Worm (Caenorhabditis elegans) whole organism, L3 larva: Measurements from ENCODE around the gene set-31.

Experiments used
- R02D3.7 ChIP-seq: fragments of 150-350 bp; optimal IDR thresholded peaks from 2 replicates; lab custom pipeline; 2014; ENCODE audit warnings: missing biosample characterization, missing genetic modification characterization
- ZK546.5 ChIP-seq: sonication (generic microtip); optimal IDR thresholded peaks from 2 replicates; lab custom pipeline; 2017; ENCODE audit warnings: missing biosample characterization, missing genetic modification characterization
- ama-1 ChIP-seq: fragments of 150-350 bp; optimal IDR thresholded peaks from 2 replicates; lab custom pipeline; 2018
- ceh-16 ChIP-seq: sonication (generic microtip); optimal IDR thresholded peaks from 2 replicates; lab custom pipeline; 2017; ENCODE audit warnings: missing biosample characterization, missing genetic modification characterization
- ceh-28 ChIP-seq: fragments of 150-350 bp; optimal IDR thresholded peaks from 2 replicates; lab custom pipeline; 2014; ENCODE audit warnings: missing biosample characterization, missing genetic modification reagents, missing genetic modification characterization
- ceh-82 ChIP-seq: fragments of 150-350 bp; optimal IDR thresholded peaks from 2 replicates; lab custom pipeline; 2014; ENCODE audit warnings: missing biosample characterization, missing genetic modification characterization
- ceh-9 ChIP-seq: sonication (generic microtip); optimal IDR thresholded peaks from 2 replicates; lab custom pipeline; 2018; ENCODE audit warnings: missing biosample characterization, missing genetic modification characterization
- elt-1 ChIP-seq: fragments of 150-350 bp; optimal IDR thresholded peaks from 2 replicates; lab custom pipeline; 2014; ENCODE audit warnings: missing biosample characterization, missing genetic modification characterization
- elt-2 ChIP-seq: sonication (generic microtip); optimal IDR thresholded peaks from 2 replicates; lab custom pipeline; 2016; ENCODE audit warnings: missing genetic modification reagents, mild to moderate bottlenecking, missing genetic modification characterization, missing compliant biosample characterization
- elt-3 ChIP-seq, 3 experiments: fragments of 150-350 bp in 1 of 3; sonication (generic microtip) in 2 of 3; optimal IDR thresholded peaks; 2 replicates in 2 of 3; 4 replicates in 1 of 3; lab custom pipeline; 2014 to 2017; ENCODE audit warnings: missing biosample characterization in 3 of 3, missing genetic modification characterization in 3 of 3
- eor-1 ChIP-seq, 2 experiments: fragments of 150-350 bp; optimal IDR thresholded peaks; 2 replicates each; lab custom pipeline; 2014 to 2018; ENCODE audit warnings: missing biosample characterization in 2 of 2, missing genetic modification characterization in 2 of 2
- fos-1 ChIP-seq: fragments of 150-350 bp; optimal IDR thresholded peaks from 2 replicates; lab custom pipeline; 2014; ENCODE audit warnings: missing biosample characterization, missing genetic modification characterization
- hmg-11 ChIP-seq: sonication (generic microtip); optimal IDR thresholded peaks from 2 replicates; lab custom pipeline; 2016; ENCODE audit warnings: missing genetic modification characterization, missing compliant biosample characterization
- lin-15B ChIP-seq: fragments of 150-350 bp; optimal IDR thresholded peaks from 2 replicates; lab custom pipeline; 2014; ENCODE audit warnings: missing biosample characterization, missing genetic modification characterization
- lsy-12 ChIP-seq: sonication (generic microtip); optimal IDR thresholded peaks from 2 replicates; lab custom pipeline; 2016; ENCODE audit warnings: mild to moderate bottlenecking, missing genetic modification characterization, missing compliant biosample characterization
- mml-1 ChIP-seq: fragments of 150-350 bp; sonication (generic microtip); optimal IDR thresholded peaks from 3 replicates; lab custom pipeline; 2014; ENCODE audit warnings: missing biosample characterization, missing genetic modification characterization
- nfya-1 ChIP-seq: sonication (generic microtip); optimal IDR thresholded peaks from 2 replicates; lab custom pipeline; 2017; ENCODE audit warnings: missing genetic modification characterization, mild to moderate bottlenecking, missing compliant biosample characterization, antibody characterized with exemption, moderate library complexity; ENCODE audit not compliant: insufficient read depth
- nhr-11 ChIP-seq: fragments of 150-350 bp; optimal IDR thresholded peaks from 2 replicates; lab custom pipeline; 2014; ENCODE audit warnings: missing biosample characterization, missing genetic modification characterization
- nhr-12 ChIP-seq: fragments of 150-350 bp; optimal IDR thresholded peaks from 2 replicates; lab custom pipeline; 2014; ENCODE audit warnings: missing biosample characterization, missing genetic modification characterization
- nhr-25 ChIP-seq: sonication (generic microtip); optimal IDR thresholded peaks from 2 replicates; lab custom pipeline; 2017; ENCODE audit warnings: missing biosample characterization, missing genetic modification characterization
- nhr-28 ChIP-seq: fragments of 150-350 bp; optimal IDR thresholded peaks from 2 replicates; lab custom pipeline; 2014; ENCODE audit warnings: missing biosample characterization, missing genetic modification characterization
- nhr-43 ChIP-seq: sonication (generic microtip); optimal IDR thresholded peaks from 2 replicates; lab custom pipeline; 2016; ENCODE audit warnings: mild to moderate bottlenecking, missing genetic modification characterization, missing compliant biosample characterization; ENCODE audit not compliant: poor library complexity, severe bottlenecking
- nhr-76 ChIP-seq: fragments of 150-350 bp; sonication (generic microtip); optimal IDR thresholded peaks from 5 replicates; lab custom pipeline; 2014; ENCODE audit warnings: missing biosample characterization, missing genetic modification characterization
- nhr-77 ChIP-seq: fragments of 150-350 bp; optimal IDR thresholded peaks from 2 replicates; lab custom pipeline; 2014; ENCODE audit warnings: missing biosample characterization, missing genetic modification characterization
- pha-4 ChIP-seq: fragments of 150-350 bp; optimal IDR thresholded peaks from 2 replicates; lab custom pipeline; 2014; ENCODE audit warnings: missing biosample characterization, missing genetic modification reagents, missing genetic modification characterization
- pqm-1 ChIP-seq: fragments of 150-350 bp; optimal IDR thresholded peaks from 2 replicates; lab custom pipeline; 2017; ENCODE audit warnings: missing biosample characterization, missing genetic modification characterization, inconsistent platforms
- sea-2 ChIP-seq: fragments of 150-350 bp; sonication (generic microtip); optimal IDR thresholded peaks from 4 replicates; lab custom pipeline; 2014; ENCODE audit warnings: missing biosample characterization, missing genetic modification reagents, missing genetic modification characterization
- skn-1 ChIP-seq: fragments of 150-350 bp; optimal IDR thresholded peaks from 2 replicates; lab custom pipeline; 2014; ENCODE audit warnings: missing biosample characterization, missing genetic modification characterization
- snpc-4 ChIP-seq: fragments of 150-350 bp; optimal IDR thresholded peaks from 2 replicates; lab custom pipeline; 2014; ENCODE audit warnings: missing biosample characterization, missing genetic modification characterization
- zag-1 ChIP-seq: fragments of 150-350 bp; optimal IDR thresholded peaks from 2 replicates; lab custom pipeline; 2014; ENCODE audit warnings: missing biosample characterization, missing genetic modification characterization
- ztf-11 ChIP-seq: fragments of 150-350 bp; optimal IDR thresholded peaks from 2 replicates; lab custom pipeline; 2014; ENCODE audit warnings: missing biosample characterization, missing genetic modification characterization
- ztf-4 ChIP-seq: fragments of 150-350 bp; optimal IDR thresholded peaks from 2 replicates; lab custom pipeline; 2014; ENCODE audit warnings: missing biosample characterization, missing genetic modification characterization

Gene set-31

DNA sequence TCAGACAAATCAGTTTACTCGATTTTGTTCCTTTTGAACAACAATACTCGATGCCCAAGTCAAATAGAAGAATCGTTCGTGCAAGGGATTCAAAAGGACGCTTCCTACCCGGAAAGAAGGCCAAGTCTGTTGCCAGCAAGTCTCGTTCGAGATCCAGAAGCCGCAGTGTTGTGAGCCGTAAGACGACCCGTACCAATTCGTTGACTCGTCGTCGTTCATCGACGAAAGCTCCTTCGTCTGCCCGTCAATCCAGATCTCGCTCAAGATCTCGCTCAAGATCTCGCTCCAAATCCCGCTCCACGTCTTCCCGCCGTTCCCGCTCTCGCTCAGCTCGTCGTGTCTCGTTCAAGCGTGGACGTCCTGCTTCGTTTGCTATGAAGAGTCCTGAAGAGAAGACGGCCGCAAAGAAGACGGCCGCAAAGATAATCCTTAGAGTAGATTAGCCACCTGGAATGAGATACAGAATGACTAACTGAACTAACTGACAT is 43.0 kb downstream of the set-31 start, which contains the start of gene F08H9.2:
TSS of gene F08H9.2 (plus strand) at position 51 of the 488 bp plus-strand sequence.
- TF ChIP-seq ceh-16 (tag; lab: Kevin White, UChicago): no peak
- TF ChIP-seq mml-1 (tag; lab: Kevin White, UChicago): no peak
- TF ChIP-seq pqm-1: no peak
- TF ChIP-seq R02D3.7: no peak
- no peak for TF ChIP-seq sea-2
- no peak for TF ChIP-seq ceh-9
- TF ChIP-seq lin-15B (tag; lab: Kevin White, UChicago): no peak
- no peak for TF ChIP-seq fos-1 (tag; lab: Kevin White, UChicago)

DNA sequence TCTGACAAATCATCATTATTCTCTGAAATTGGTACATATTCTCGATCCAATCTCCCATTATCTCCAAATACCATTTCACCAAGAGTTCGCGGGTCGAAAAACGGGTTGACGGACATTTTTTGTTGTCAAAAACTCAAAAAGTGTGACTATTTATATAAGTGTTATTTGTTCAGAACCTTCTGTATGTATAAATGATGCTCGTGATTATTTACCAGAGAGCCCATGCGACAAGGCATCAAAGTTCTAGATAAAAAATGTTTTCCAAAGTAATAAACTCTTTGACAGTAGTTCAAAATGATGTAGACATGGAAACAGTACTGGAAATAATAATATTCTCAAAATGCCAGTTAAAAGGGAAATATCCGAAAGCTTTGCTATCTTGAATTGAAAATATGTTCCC is 45.0 kb downstream of the set-31 start:
- TF ChIP-seq ceh-16 (tag; lab: Kevin White, UChicago): no peak
- TF ChIP-seq pha-4 (tag; lab: Kevin White, UChicago): peak; percentile 64

DNA sequence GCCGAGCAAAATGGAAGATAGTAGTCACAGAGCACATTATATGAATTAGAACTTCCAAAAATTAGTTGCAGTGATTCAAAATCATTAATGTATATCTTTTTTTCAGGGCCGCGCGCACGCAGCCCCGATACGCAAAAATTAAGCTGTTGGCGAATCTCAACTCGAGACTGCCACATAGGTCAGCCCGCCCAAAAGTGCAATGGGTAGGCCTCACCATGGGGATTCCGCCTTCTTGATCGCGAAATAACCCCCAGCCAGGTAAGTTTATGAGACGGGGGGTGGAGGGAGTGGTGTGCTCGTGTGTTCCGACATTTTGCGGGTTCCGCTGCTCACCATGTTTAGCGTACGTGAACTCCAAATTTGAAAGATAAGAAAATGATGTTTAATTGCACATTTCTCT is 45.4 kb downstream of the set-31 start, which contains the start of gene F08H9.3:
TSS of gene F08H9.3 (minus strand) at position 252 of the 400 bp plus-strand sequence.
- TF ChIP-seq elt-2 (tag; lab: Kevin White, UChicago) (peak; percentile 69), snpc-4 (tag; lab: Kevin White, UChicago) (peak; percentile 87), ama-1 (lab: Kevin White, UChicago) (peak; percentile 3), pqm-1 (peak; percentile 69)

DNA sequence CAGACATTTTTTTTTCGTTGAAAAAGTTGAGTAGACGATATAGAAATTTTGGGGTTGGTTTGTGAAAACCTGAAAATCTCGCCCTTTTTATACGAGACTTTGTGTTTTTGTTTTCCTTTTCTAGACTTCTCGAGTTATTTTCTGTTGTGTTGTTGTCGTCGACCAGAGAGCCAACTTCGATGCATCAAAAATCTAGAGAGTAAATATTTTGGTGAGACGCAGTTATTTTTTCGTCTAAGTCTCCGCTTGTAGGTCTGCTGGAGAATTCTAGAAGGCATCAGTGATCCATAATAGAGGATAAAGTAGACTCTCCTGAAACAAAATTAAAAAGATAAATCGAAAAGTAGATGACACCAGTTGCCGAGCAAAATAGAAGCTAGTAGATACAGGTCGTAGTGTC is 46.7 kb downstream of the set-31 start, which contains the start of gene F08H9.4:
TSS of gene F08H9.4 (minus strand) at position 61 of the 400 bp plus-strand sequence.
- no peak for TF ChIP-seq nfya-1 (tag; lab: Kevin White, UChicago)
- TF ChIP-seq skn-1 (tag; lab: Kevin White, UChicago): no peak
- TF ChIP-seq eor-1 (tag; optimal IDR thresholded peaks at IDR 0.05; lab: Kevin White, UChicago): no peak
- TF ChIP-seq ZK546.5: no peak
- no peak for TF ChIP-seq ceh-9
- no peak for TF ChIP-seq nhr-11 (tag; lab: Kevin White, UChicago)
- no peak for TF ChIP-seq ceh-28
- TF ChIP-seq nhr-25 (tag; lab: Kevin White, UChicago): no peak
- TF ChIP-seq zag-1 (tag; lab: Kevin White, UChicago): no peak
- TF ChIP-seq lsy-12 (tag; lab: Kevin White, UChicago): no peak
- no peak for TF ChIP-seq elt-3 (tag; optimal IDR thresholded peaks at IDR 0.05; lab: Kevin White, UChicago)
- no peak for TF ChIP-seq ztf-11 (tag; lab: Kevin White, UChicago)
- TF ChIP-seq ztf-4: no peak
- TF ChIP-seq nhr-28 (tag; lab: Kevin White, UChicago): no peak
- TF ChIP-seq elt-1 (tag; lab: Kevin White, UChicago): no peak

DNA sequence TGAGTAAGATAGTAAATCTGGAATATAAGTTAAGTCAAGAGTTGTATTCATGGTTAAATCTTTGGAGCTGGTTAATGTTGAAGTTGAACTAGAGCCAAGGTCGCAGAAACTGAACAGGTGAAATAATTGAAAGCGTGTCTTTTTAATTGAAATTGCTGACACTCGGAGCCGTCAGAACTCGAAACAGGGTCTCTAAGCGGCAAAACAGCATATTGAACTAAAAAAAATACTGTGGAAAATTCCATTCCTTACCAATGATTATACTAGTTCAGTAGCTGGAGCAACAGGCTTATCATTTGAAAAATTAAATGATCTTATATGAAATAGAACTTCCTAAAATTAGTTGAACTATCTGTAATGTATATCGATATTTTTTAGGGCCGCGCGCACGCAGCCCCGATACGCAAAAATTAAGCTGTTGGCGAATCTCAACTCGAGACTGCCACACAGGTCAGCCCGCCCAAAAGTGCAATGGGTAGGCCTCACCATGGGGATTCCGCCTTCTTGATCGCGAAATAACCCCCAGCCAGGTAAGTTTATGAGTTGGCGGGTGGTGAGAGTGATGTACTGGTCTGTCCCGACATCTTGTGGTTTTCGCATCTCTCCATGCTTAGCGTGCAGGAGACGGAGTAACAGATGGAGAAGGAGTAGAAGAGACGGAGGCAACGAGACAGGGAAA is 50.6 kb downstream of the set-31 start, which contains the start of gene srz-97:
TSS of gene srz-97 (minus strand) at position 51 of the 679 bp plus-strand sequence.
- peak; percentile 42 for TF ChIP-seq nhr-77 (tag; lab: Kevin White, UChicago)
- TF ChIP-seq nhr-25 (tag; lab: Kevin White, UChicago): peak; percentile 54
- TF ChIP-seq zag-1 (tag; lab: Kevin White, UChicago): no peak
- TF ChIP-seq ceh-82 (tag; lab: Kevin White, UChicago): no peak
- no peak for TF ChIP-seq eor-1 (tag; optimal IDR thresholded peaks at IDR 0.05; lab: Kevin White, UChicago)
- no peak for TF ChIP-seq ceh-16 (tag; lab: Kevin White, UChicago)
- TF ChIP-seq ztf-4: no peak
- TF ChIP-seq nhr-28 (tag; lab: Kevin White, UChicago): no peak
- TF ChIP-seq elt-2 (tag; lab: Kevin White, UChicago): peak; percentile 47
- no peak for TF ChIP-seq nhr-11 (tag; lab: Kevin White, UChicago)
- TF ChIP-seq ceh-28: no peak
- no peak for TF ChIP-seq sea-2
- TF ChIP-seq nhr-76 (tag; lab: Kevin White, UChicago): no peak
- no peak for TF ChIP-seq lin-15B (tag; lab: Kevin White, UChicago)
- no peak for TF ChIP-seq hmg-11 (tag; lab: Kevin White, UChicago)
- TF ChIP-seq pqm-1: peak; percentile 54
- TF ChIP-seq nhr-12 (tag; lab: Kevin White, UChicago): no peak
- TF ChIP-seq snpc-4 (tag; lab: Kevin White, UChicago): peak; percentile 97
- TF ChIP-seq R02D3.7: peak; percentile 36
- TF ChIP-seq nfya-1 (tag; lab: Kevin White, UChicago): no peak
- peak; percentile 34 for TF ChIP-seq nhr-43 (tag; lab: Kevin White, UChicago)
- no peak for TF ChIP-seq skn-1 (tag; lab: Kevin White, UChicago)
- TF ChIP-seq ama-1 (lab: Kevin White, UChicago): no peak
- no peak for TF ChIP-seq elt-3 (tag; optimal IDR thresholded peaks at IDR 0.05; lab: Kevin White, UChicago)
